Worm (Caenorhabditis elegans) whole organism, L4/young adult: Measurements from ENCODE around the gene K08D9.10.

Experiments used
- dao-5 ChIP-seq: sonication (generic microtip); optimal IDR thresholded peaks from 2 replicates; lab custom pipeline; 2016; ENCODE audit warnings: missing genotype, missing genetic modification characterization, moderate library complexity, missing compliant biosample characterization
- him-1 ChIP-seq: sonication (generic microtip); optimal IDR thresholded peaks from 2 replicates; lab custom pipeline; 2016; ENCODE audit warnings: missing genotype, missing genetic modification reagents, missing genetic modification characterization, missing compliant biosample characterization

DNA sequence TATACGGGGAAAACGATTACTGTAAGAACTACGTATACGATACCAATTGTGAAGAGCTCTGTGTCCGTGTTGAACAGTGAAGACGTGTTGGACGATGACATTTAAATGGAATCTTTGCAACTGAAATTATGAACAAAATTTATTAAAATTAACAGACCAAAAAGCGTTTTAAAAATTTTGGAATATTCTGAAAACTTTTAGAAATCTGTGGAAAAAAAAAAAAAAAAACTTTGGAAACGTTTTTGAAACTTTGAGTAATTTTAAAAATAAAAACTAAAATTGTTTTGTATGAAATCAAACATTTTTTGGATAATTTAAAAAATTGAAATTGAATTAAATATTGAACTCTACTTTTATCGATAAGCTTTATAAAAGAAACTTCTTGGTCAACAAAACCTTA is 25.4 kb downstream of the K08D9.10 start, which contains the start of gene srt-63:
- TF ChIP-seq dao-5 (no peak), him-1 (no peak)
